Fruit fly (Drosophila melanogaster): ENCODE data around the gene CG9536.

CG9536 gene

DNA sequence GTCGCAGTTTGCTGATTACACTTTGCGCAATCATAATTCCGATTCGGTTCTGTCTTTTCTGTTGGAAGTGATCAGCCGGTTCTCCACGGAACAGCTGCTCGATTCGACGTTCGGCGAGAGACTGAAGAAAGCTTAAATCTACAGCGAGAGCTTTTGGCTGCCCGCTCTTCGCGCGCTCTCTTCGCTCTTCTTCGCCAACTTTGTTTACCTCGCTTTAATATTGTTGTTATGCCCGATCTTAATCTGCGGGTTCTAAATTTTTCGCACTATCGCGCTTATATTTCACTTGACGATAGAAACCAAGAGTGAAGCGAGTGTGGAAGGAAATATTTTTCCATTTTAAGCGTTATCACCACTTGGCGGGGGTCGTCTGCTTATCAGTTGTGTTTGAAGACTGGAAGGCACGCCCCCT is 17.6 kb upstream of the CG9536 start, which contains the start of gene CG9547 (continued):
- TF ChIP-seq E2f2 (GFP tag; IDR thresholded peaks at IDR 0.05) (no peak), CG17385 (GFP tag; optimal IDR thresholded peaks at IDR 0.05) (peak; percentile 74), CG8281 (tag; optimal IDR thresholded peaks at IDR 0.05) (no peak), CG9932 (GFP tag; IDR thresholded peaks at IDR 0.05) (peak; percentile 30; the same call in 1 of the 2 replicates), dati (GFP tag; IDR thresholded peaks at IDR 0.05) (no peak), CG2678 (tag; optimal IDR thresholded peaks at IDR 0.05) (peak; percentile 15), ssp (GFP tag; IDR thresholded peaks at IDR 0.05) (no peak), CG17829 (tag; optimal IDR thresholded peaks at IDR 0.05) (peak; percentile 1), BEAF-32 (GFP tag; optimal IDR thresholded peaks at IDR 0.05) (peak; percentile 11), CG13296 (GFP tag; optimal IDR thresholded peaks at IDR 0.05) (peak; percentile 70), Spps (tag; optimal IDR thresholded peaks at IDR 0.05) (no peak), maf-S (GFP tag; optimal IDR thresholded peaks at IDR 0.05) (no peak), CG31365 (tag; optimal IDR thresholded peaks at IDR 0.05) (peak; percentile 33), CG3065 (GFP tag; optimal IDR thresholded peaks at IDR 0.05) (no peak), CG10654 (GFP tag; optimal IDR thresholded peaks at IDR 0.05) (no peak), CG13287 (GFP tag; IDR thresholded peaks at IDR 0.05; ENCODE audit: partially characterized antibody) (peak; percentile 60), Oli (tag; optimal IDR thresholded peaks at IDR 0.05) (no peak), ase (GFP tag; IDR thresholded peaks at IDR 0.05) (no peak)

DNA sequence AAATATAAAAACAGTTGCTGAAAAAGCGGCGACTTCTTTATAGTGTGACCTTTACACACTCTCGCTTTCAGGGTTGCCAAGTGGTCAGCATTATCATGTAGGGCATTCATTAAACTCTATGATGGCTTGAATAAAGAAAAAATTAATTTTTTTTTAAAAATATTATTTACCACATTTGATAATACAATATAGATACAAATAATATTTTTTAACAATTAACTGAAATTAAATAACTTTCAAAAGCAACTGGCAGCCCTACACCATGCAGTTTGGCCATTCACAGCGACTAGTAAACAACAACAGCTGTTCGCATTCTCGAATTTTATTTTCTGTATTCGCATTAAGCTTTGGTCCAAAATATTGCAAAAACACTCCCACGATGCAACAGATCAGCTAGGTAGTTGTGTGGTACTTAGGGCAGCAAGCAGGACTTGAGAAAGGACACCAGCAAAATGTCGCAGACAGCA is 14.0 kb upstream of the CG9536 start, which contains the start of the genes Phf5a and CG31638:
Phf5a (minus strand) TSS at position 61 of the 467 bp plus-strand sequence.
CG31638 (plus strand) TSS at position 279 of the 467 bp plus-strand sequence.
- TF ChIP-seq caup (GFP tag; optimal IDR thresholded peaks at IDR 0.05; ENCODE audit: severe bottlenecking) (peak; percentile 83), vfl (GFP tag; optimal IDR thresholded peaks at IDR 0.05) (peak; percentile 86), Bteb2 (GFP tag; optimal IDR thresholded peaks at IDR 0.05) (no peak), CG30020 (tag; optimal IDR thresholded peaks at IDR 0.05) (peak; percentile 58), scrt (GFP tag; optimal IDR thresholded peaks at IDR 0.05) (peak; percentile 88), CG9215 (GFP tag; IDR thresholded peaks at IDR 0.05) (peak; percentile 96), CG9609 (GFP tag; optimal IDR thresholded peaks at IDR 0.05) (peak; percentile 73), Drgx (GFP tag; IDR thresholded peaks at IDR 0.05) (peak; percentile 93), jumu (GFP tag; optimal IDR thresholded peaks at IDR 0.05) (peak; percentile 85), org-1 (GFP tag; optimal IDR thresholded peaks at IDR 0.05) (peak; percentile 63), CG2129 (GFP tag; IDR thresholded peaks at IDR 0.05; ENCODE audit: partially characterized antibody) (no peak), Gsc (GFP tag; IDR thresholded peaks at IDR 0.05) (peak; percentile 87), maf-S (GFP tag; optimal IDR thresholded peaks at IDR 0.05) (peak; percentile 61), schlank (tag; optimal IDR thresholded peaks at IDR 0.05) (peak; percentile 57), H15 (GFP tag; IDR thresholded peaks at IDR 0.05) (peak; percentile 96), lola (GFP tag; optimal IDR thresholded peaks at IDR 0.05) (peak in 1 of 3 experiments; percentile 73), CG3281 (GFP tag; optimal IDR thresholded peaks at IDR 0.05) (peak; percentile 94), Aef1 (GFP tag; IDR thresholded peaks at IDR 0.05) (peak; percentile 51; the same call in 2 of the 3 replicates), Lim3 (GFP tag; IDR thresholded peaks at IDR 0.05) (no peak), wdn (GFP tag; IDR thresholded peaks at IDR 0.05) (peak; percentile 82), row (GFP tag; IDR thresholded peaks at IDR 0.05) (peak; percentile 99), CG9817 (tag; optimal IDR thresholded peaks at IDR 0.05) (peak; percentile 82), hbn (GFP tag; IDR thresholded peaks at IDR 0.05; ENCODE audit: partially characterized antibody) (peak; percentile 47; the same call in 1 of the 2 replicates), CG6272 (GFP tag; IDR thresholded peaks at IDR 0.05) (peak; percentile 98), ERR (GFP tag; optimal IDR thresholded peaks at IDR 0.05) (no peak), pzg (GFP tag; optimal IDR thresholded peaks at IDR 0.05) (peak; percentile 64), NK7.1 (GFP tag; optimal IDR thresholded peaks at IDR 0.05) (no peak), vnd (GFP tag; IDR thresholded peaks at IDR 0.05; ENCODE audit: partially characterized antibody) (no peak), chif (GFP tag; optimal IDR thresholded peaks at IDR 0.05) (peak; percentile 75 to 82), Antp (GFP tag; optimal IDR thresholded peaks at IDR 0.05) (peak; percentile 44), eyg (GFP tag; optimal IDR thresholded peaks at IDR 0.05) (no peak), Opbp (GFP tag; IDR thresholded peaks at IDR 0.05; ENCODE audit: partially characterized antibody) (peak; percentile 17; the same call in 1 of the 3 replicates), CrebB (tag; optimal IDR thresholded peaks at IDR 0.05) (peak; percentile 88)
